Fruit fly (Drosophila melanogaster): ENCODE results near the gene CG31495.

CG31495 gene

dm6 chr3R:13820483-13820882 is 19.3 kb downstream of the CG31495 start:
- TF ChIP-seq CG8632 (GFP tag; optimal IDR thresholded peaks at IDR 0.05), result no peak
- TF ChIP-seq fkh (GFP tag; optimal IDR thresholded peaks at IDR 0.05), result peak; percentile 83

- TF ChIP-seq fkh (GFP tag; optimal IDR thresholded peaks at IDR 0.05) (peak; percentile 78), dsx (GFP tag; optimal IDR thresholded peaks at IDR 0.05; ENCODE audit: poor library complexity, severe bottlenecking) (no peak), CG8119 (GFP tag; IDR thresholded peaks at IDR 0.05) (0 out of 3 replicates have a peak, but pooled peaks have one; percentile 12)
Observed at dm6 chr3R:13819037-13819436, 20.7 kb downstream of the CG31495 start.

dm6 chr3R:13817480-13818305 is 22.0 kb downstream of the CG31495 start:
- TF ChIP-seq CG32006 (GFP tag; optimal IDR thresholded peaks at IDR 0.05) (peak; percentile 91), CG10631 (GFP tag; optimal IDR thresholded peaks at IDR 0.05) (no peak), Sox102F (GFP tag; optimal IDR thresholded peaks at IDR 0.05) (peak; percentile 5), Ets96B (tag; optimal IDR thresholded peaks at IDR 0.05) (no peak), Eip75B (GFP tag; optimal IDR thresholded peaks at IDR 0.05) (no peak), CG1621 (tag; optimal IDR thresholded peaks at IDR 0.05) (no peak), Eip93F (GFP tag; optimal IDR thresholded peaks at IDR 0.05) (no peak), CG10669 (GFP tag; optimal IDR thresholded peaks at IDR 0.05) (no peak), Eip78C (GFP tag) (peak; percentile 49), Sox14 (GFP tag; optimal IDR thresholded peaks at IDR 0.05) (no peak), CG31627 (GFP tag; optimal IDR thresholded peaks at IDR 0.05) (no peak), Hr4 (GFP tag; optimal IDR thresholded peaks at IDR 0.05) (peak; percentile 81), fd85E (GFP tag; optimal IDR thresholded peaks at IDR 0.05) (no peak), CG6276 (GFP tag; optimal IDR thresholded peaks at IDR 0.05) (peak; percentile 69), CG8632 (GFP tag; optimal IDR thresholded peaks at IDR 0.05) (no peak), CG16779 (tag; optimal IDR thresholded peaks at IDR 0.05) (no peak), Blimp-1 (GFP tag; optimal IDR thresholded peaks at IDR 0.05) (peak; percentile 39), CG15336 (GFP tag; IDR thresholded peaks at IDR 0.05) (peak; percentile 68), spab (GFP tag; optimal IDR thresholded peaks at IDR 0.05) (no peak), salr (GFP tag; optimal IDR thresholded peaks at IDR 0.05) (peak in 1 of 2 experiments; percentile 41), svp (GFP tag) (peak; percentile 63), CG6163 (GFP tag; IDR thresholded peaks at IDR 0.05) (peak; percentile 7; the same call in 1 of the 3 replicates), CG11762 (GFP tag; optimal IDR thresholded peaks at IDR 0.05; ENCODE audit: insufficient read depth) (no peak), CG6808 (GFP tag; optimal IDR thresholded peaks at IDR 0.05) (no peak), vri (GFP tag; optimal IDR thresholded peaks at IDR 0.05) (no peak), Lpt (GFP tag; optimal IDR thresholded peaks at IDR 0.05) (peak; percentile 50), Met (GFP tag; optimal IDR thresholded peaks at IDR 0.05) (peak; percentile 28), CG9139 (GFP tag; optimal IDR thresholded peaks at IDR 0.05) (no peak), CG11902 (GFP tag; optimal IDR thresholded peaks at IDR 0.05) (no peak), CG8319 (GFP tag; optimal IDR thresholded peaks at IDR 0.05) (no peak), Sox15 (GFP tag; optimal IDR thresholded peaks at IDR 0.05) (no peak), acj6 (GFP tag; optimal IDR thresholded peaks at IDR 0.05) (no peak), achi (GFP tag; optimal IDR thresholded peaks at IDR 0.05) (peak; percentile 2), CG6854 (GFP tag; optimal IDR thresholded peaks at IDR 0.05) (no peak), eg (GFP tag; IDR thresholded peaks at IDR 0.05) (peak; percentile 69), Gug (GFP tag; IDR thresholded peaks at IDR 0.05) (peak; percentile 34; the same call in 1 of the 2 replicates), CG3032 (tag; optimal IDR thresholded peaks at IDR 0.05) (no peak), Hr39 (GFP tag; optimal IDR thresholded peaks at IDR 0.05) (no peak), CG3919 (GFP tag; optimal IDR thresholded peaks at IDR 0.05) (no peak), fd59A (GFP tag; optimal IDR thresholded peaks at IDR 0.05) (no peak), cyc (GFP tag; optimal IDR thresholded peaks at IDR 0.05) (no peak), esn (GFP tag; optimal IDR thresholded peaks at IDR 0.05) (no peak), dac (GFP tag; optimal IDR thresholded peaks at IDR 0.05) (peak; percentile 76), CG8119 (GFP tag; IDR thresholded peaks at IDR 0.05) (peak; percentile 83)
